Worm (Caenorhabditis elegans): ENCODE results near the gene nspd-6.

ce11 chrIV:5186480-5187205, 21.1 kb upstream of the nspd-6 start, which contains the start of the genes W03F8.6 and mtrf-1L:
- TF ChIP-seq him-1 (tag; optimal IDR thresholded peaks at IDR 0.05) = no peak
- no peak for TF ChIP-seq dao-5 (tag; optimal IDR thresholded peaks at IDR 0.05)
